Fruit fly (Drosophila melanogaster) whole organism, adult: Measurements from ENCODE around the gene Ak3.

Experiments
- CG11617 ChIP-seq: fragments of 200-800 bp; sonication (Bioruptor generic); optimal IDR thresholded peaks from 2 replicates; lab custom pipeline; 2017; ENCODE audit warnings: mild to moderate bottlenecking, missing biosample characterization, missing genetic modification reagents, missing genetic modification characterization
- CG12768 ChIP-seq: fragments of 200-800 bp; sonication (Bioruptor generic); optimal IDR thresholded peaks from 2 replicates; lab custom pipeline; 2017; ENCODE audit warnings: missing biosample characterization, missing genetic modification characterization, mild to moderate bottlenecking, moderate library complexity, missing genetic modification reagents
- CG14711 ChIP-seq: fragments of 200-800 bp; sonication (Bioruptor generic); optimal IDR thresholded peaks from 2 replicates; lab custom pipeline; 2018; ENCODE audit warnings: missing biosample characterization, mild to moderate bottlenecking, missing genetic modification characterization, moderate library complexity
- CG1620 ChIP-seq: fragments of 200-800 bp; sonication (Bioruptor generic); optimal IDR thresholded peaks from 2 replicates; lab custom pipeline; 2016; ENCODE audit warnings: missing biosample characterization, missing genetic modification characterization
- CG33017 ChIP-seq: fragments of 200-800 bp; sonication (Bioruptor generic); optimal IDR thresholded peaks from 2 replicates; lab custom pipeline; 2018; ENCODE audit warnings: missing biosample characterization, mild to moderate bottlenecking, missing genetic modification characterization, moderate library complexity
- CG5204 ChIP-seq: fragments of 200-800 bp; sonication (Bioruptor generic); optimal IDR thresholded peaks from 2 replicates; lab custom pipeline; 2016; ENCODE audit warnings: missing biosample characterization, missing genetic modification characterization
- CG7045 ChIP-seq: fragments of 200-800 bp; sonication (Bioruptor generic); optimal IDR thresholded peaks from 2 replicates; lab custom pipeline; 2017; ENCODE audit warnings: missing biosample characterization, mild to moderate bottlenecking, missing genetic modification characterization
- CG7101 ChIP-seq: fragments of 200-800 bp; sonication (Bioruptor generic); optimal IDR thresholded peaks from 2 replicates; lab custom pipeline; 2018; ENCODE audit warnings: missing biosample characterization, mild to moderate bottlenecking, missing genetic modification characterization, moderate library complexity
- Clk ChIP-seq: fragments of 200-800 bp; sonication (Bioruptor generic); optimal IDR thresholded peaks from 2 replicates; lab custom pipeline; 2017; ENCODE audit warnings: missing biosample characterization, missing genetic modification characterization
- Crg-1 ChIP-seq: fragments of 200-800 bp; sonication (Bioruptor generic); optimal IDR thresholded peaks from 2 replicates; lab custom pipeline; 2016; ENCODE audit warnings: missing biosample characterization, missing genetic modification characterization
- Hr96 ChIP-seq: fragments of 200-800 bp; sonication (Bioruptor generic); optimal IDR thresholded peaks from 2 replicates; lab custom pipeline; 2016; ENCODE audit warnings: missing biosample characterization, missing genetic modification characterization
- Mnt ChIP-seq: fragments of 200-800 bp; sonication (Bioruptor generic); optimal IDR thresholded peaks from 2 replicates; lab custom pipeline; 2016; ENCODE audit warnings: missing biosample characterization, mild to moderate bottlenecking, missing genetic modification characterization
- bab1 ChIP-seq: fragments of 200-800 bp; sonication (Bioruptor generic); optimal IDR thresholded peaks from 3 replicates; lab custom pipeline; 2019; ENCODE audit warnings: missing biosample characterization, mild to moderate bottlenecking, missing genetic modification characterization, moderate library complexity
- cic ChIP-seq: fragments of 200-800 bp; sonication (Bioruptor generic); optimal IDR thresholded peaks from 2 replicates; lab custom pipeline; 2017; ENCODE audit warnings: missing biosample characterization, mild to moderate bottlenecking, missing genetic modification characterization, moderate library complexity
- cnc ChIP-seq, 2 experiments: fragments of >200 bp; optimal IDR thresholded peaks; 2 replicates each; lab custom pipeline; 2017
- kay ChIP-seq: fragments of 200-800 bp; sonication (Bioruptor generic); peaks from one replicate; lab custom pipeline; 2016; ENCODE audit warnings: missing biosample characterization, missing genetic modification characterization, borderline replicate concordance
- ovo ChIP-seq: fragments of 200-800 bp; sonication (Bioruptor generic); optimal IDR thresholded peaks from 2 replicates; lab custom pipeline; 2016; ENCODE audit warnings: missing biosample characterization, missing genetic modification characterization
- pad ChIP-seq: fragments of 200-800 bp; sonication (Bioruptor generic); optimal IDR thresholded peaks from 3 replicates; lab custom pipeline; 2017; ENCODE audit warnings: missing biosample characterization, missing genetic modification characterization, mild to moderate bottlenecking, moderate library complexity, missing genetic modification reagents
- tj ChIP-seq: fragments of 200-800 bp; sonication (Bioruptor generic); optimal IDR thresholded peaks from 3 replicates; lab custom pipeline; 2017; ENCODE audit warnings: missing biosample characterization, mild to moderate bottlenecking, missing genetic modification characterization, moderate library complexity
- toe ChIP-seq: fragments of 200-800 bp; sonication (Bioruptor generic); optimal IDR thresholded peaks from 2 replicates; lab custom pipeline; 2016; ENCODE audit warnings: missing biosample characterization, missing genetic modification characterization

Gene Ak3

DNA sequence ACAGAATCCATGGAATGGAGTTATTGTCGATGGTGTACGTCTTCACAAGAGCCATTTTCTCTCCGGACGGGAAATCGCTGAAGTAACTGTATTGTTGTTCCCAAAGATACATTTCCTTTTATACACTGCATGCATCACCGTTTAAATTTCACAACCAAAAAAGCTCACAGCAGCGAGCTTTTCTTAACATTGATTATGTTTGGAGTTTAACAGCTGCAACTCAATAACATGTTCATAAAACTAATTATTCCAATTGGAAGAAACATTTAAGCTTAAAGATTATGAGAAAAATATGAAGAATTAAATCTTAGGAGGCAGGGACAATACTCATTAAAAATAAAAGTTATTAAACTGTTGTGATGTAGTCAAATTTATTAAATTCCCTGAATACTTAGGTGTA lies 10.2 kb downstream of the Ak3 start, which contains the start of gene CG14695:
TSS of gene CG14695 (minus strand) at position 101 of the 400 bp plus-strand sequence.
- TF ChIP-seq CG1620 (no peak), CG7101 (tag; lab: Kevin White, UChicago) (no peak), Mnt (GFP tag; lab: Kevin White, UChicago) (no peak), kay (GFP tag; lab: Kevin White, UChicago) (no peak), ovo (GFP tag; lab: Kevin White, UChicago) (no peak), cnc (optimal IDR thresholded peaks at IDR 0.05; lab: Kevin White, UChicago) (no peak), pad (GFP tag; lab: Kevin White, UChicago) (no peak), Crg-1 (GFP tag; lab: Kevin White, UChicago) (no peak)

DNA sequence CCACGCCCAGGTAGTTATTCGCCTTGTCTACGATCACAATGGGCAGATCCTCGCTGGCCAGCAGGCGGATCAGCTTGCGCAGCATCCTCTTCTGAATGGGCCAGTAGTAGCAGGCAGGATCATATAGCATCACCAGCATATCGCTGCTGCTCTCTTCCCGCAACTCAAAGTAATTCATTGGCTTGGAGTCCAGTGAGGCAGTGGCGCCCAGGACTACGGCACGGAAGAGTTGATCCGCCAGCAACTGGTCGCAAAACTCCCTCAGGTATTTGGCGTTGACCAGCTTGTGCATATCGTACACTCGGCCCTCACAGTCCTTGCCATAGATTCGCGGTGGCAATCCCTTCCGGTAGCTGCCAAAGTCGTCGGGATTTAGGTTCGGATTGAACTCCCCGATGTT lies 10.8 kb downstream of the Ak3 start:
- no peak for TF ChIP-seq CG5204 (GFP tag; lab: Kevin White, UChicago)
- no peak for TF ChIP-seq toe (GFP tag; lab: Kevin White, UChicago)
- TF ChIP-seq CG33017 (tag; lab: Kevin White, UChicago) = no peak
- no peak for TF ChIP-seq kay (GFP tag; lab: Kevin White, UChicago)
- TF ChIP-seq tj (GFP tag; lab: Kevin White, UChicago) = no peak
- TF ChIP-seq pad (GFP tag; lab: Kevin White, UChicago) = no peak
- no peak for TF ChIP-seq cic
- TF ChIP-seq CG14711 (tag; lab: Kevin White, UChicago) = no peak

DNA sequence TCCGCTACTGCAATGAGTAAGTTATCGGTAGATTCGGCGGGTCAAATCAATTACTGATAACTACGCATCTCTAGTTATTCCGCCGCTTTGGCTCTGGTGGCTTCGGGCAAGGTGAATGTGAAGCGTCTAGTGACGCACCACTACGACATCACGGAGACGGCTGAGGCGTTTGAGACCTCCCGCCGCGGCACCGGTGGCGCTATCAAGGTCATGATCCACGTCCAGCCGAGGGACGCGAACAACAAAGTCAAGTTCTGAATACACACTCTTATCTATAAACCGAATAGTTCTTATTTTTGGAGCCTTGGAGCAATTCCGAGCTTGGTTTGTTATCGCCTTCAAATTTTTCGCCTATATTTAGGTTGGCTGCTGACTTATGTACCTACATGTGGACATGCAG lies 11.6 kb downstream of the Ak3 start:
- TF ChIP-seq cic (no peak), CG5204 (GFP tag; lab: Kevin White, UChicago) (no peak), CG7045 (no peak), toe (GFP tag; lab: Kevin White, UChicago) (no peak), kay (GFP tag; lab: Kevin White, UChicago) (no peak), tj (GFP tag; lab: Kevin White, UChicago) (no peak), bab1 (GFP tag; lab: Kevin White, UChicago) (no peak), Hr96 (no peak)

DNA sequence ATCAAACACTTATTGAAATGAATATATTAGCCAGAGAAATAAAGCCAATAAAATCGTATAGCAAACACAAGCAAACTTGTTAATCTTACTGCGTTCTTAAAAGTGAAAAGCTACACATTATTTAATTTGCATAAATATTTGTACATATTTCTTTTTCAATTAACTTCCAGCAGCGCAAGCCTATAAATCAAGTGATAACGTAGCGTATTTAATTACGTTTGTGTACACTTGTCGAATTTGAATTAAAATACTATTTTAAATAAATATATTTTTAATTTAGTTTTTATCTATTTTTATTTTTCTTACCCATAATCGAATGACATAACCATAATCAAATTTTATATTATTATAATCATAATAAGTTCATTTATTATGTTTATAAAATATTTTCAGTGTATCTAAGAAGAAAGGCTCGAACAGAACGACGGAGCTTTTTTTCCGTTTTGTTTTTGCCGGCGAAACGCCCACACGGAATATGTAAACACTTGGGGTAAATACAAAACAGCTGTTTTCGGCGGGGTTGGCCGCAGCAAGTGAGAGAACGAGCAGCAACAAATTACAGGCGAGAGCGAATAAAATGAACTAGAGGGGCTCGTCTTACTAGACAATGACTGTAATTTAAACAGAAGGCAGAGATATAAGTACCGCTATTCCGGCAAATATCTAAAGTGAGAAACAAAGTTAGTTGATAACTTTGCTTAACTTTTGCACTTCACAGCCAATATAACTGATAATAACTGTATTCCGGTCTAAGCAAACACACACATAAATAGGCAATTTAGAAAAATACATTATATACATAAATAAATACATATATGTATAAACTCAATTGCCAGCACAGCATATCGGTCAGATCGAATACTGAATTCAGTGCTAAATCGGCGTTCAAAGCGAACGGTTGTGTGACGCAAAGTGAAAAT lies 13.6 kb downstream of the Ak3 start, which contains the start of gene Sodh2:
TSS of gene Sodh2 (plus strand) at position 870 of the 920 bp plus-strand sequence.
- TF ChIP-seq toe (GFP tag; lab: Kevin White, UChicago) (peak; percentile 62), pad (GFP tag; lab: Kevin White, UChicago) (peak; percentile 90), Hr96 (peak; percentile 33), bab1 (GFP tag; lab: Kevin White, UChicago) (peak; percentile 55), CG5204 (GFP tag; lab: Kevin White, UChicago) (no peak), kay (GFP tag; lab: Kevin White, UChicago) (peak; percentile 95), Mnt (GFP tag; lab: Kevin White, UChicago) (peak; percentile 61), CG7101 (tag; lab: Kevin White, UChicago) (peak; percentile 92), cic (peak; percentile 93), Crg-1 (GFP tag; lab: Kevin White, UChicago) (peak; percentile 69), ovo (GFP tag; lab: Kevin White, UChicago) (peak; percentile 82), CG33017 (tag; lab: Kevin White, UChicago) (peak; percentile 96), CG14711 (tag; lab: Kevin White, UChicago) (peak; percentile 91), tj (GFP tag; lab: Kevin White, UChicago) (peak; percentile 37), CG12768 (GFP tag; lab: Kevin White, UChicago) (peak; percentile 89), cnc (optimal IDR thresholded peaks at IDR 0.05; lab: Kevin White, UChicago) (no peak), CG11617 (peak; percentile 78), Clk (GFP tag; lab: Kevin White, UChicago) (peak; percentile 25), CG1620 (no peak), CG7045 (peak; percentile 86)

DNA sequence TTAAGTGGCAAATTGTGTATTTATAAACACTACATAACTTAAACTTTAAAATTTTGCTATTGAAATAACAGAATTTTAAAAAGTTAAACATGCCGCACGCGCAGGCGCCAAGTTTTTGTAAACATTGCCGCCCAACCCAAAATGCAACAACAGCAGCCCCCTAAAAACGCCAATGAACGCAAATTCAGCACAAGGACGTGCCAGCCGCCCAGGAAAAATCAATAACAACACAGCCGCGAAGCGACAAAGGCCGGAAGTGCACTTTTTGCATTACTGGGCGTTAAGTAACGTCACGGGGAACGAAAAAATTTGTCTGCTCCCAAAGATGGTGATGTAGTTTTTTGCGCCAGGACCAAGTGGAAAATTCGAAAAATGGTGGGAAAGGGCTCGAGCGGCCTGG lies 16.6 kb downstream of the Ak3 start, which contains the start of gene CG4596:
TSS of gene CG4596 (plus strand) at position 219 of the 400 bp plus-strand sequence.
- no peak for TF ChIP-seq tj (GFP tag; lab: Kevin White, UChicago)
- TF ChIP-seq pad (GFP tag; lab: Kevin White, UChicago) = no peak
- TF ChIP-seq Crg-1 (GFP tag; lab: Kevin White, UChicago) = no peak
- TF ChIP-seq bab1 (GFP tag; lab: Kevin White, UChicago) = no peak
- no peak for TF ChIP-seq CG14711 (tag; lab: Kevin White, UChicago)
- no peak for TF ChIP-seq Mnt (GFP tag; lab: Kevin White, UChicago)
- no peak for TF ChIP-seq CG5204 (GFP tag; lab: Kevin White, UChicago)
- no peak for TF ChIP-seq CG7045
- no peak for TF ChIP-seq CG1620
- TF ChIP-seq ovo (GFP tag; lab: Kevin White, UChicago) = no peak
- no peak for TF ChIP-seq toe (GFP tag; lab: Kevin White, UChicago)
- TF ChIP-seq cnc (optimal IDR thresholded peaks at IDR 0.05; lab: Kevin White, UChicago) = no peak
- no peak for TF ChIP-seq CG11617
- no peak for TF ChIP-seq kay (GFP tag; lab: Kevin White, UChicago)
- TF ChIP-seq CG33017 (tag; lab: Kevin White, UChicago) = no peak
- no peak for TF ChIP-seq Hr96
- TF ChIP-seq CG12768 (GFP tag; lab: Kevin White, UChicago) = no peak
- no peak for TF ChIP-seq cic
- no peak for TF ChIP-seq CG7101 (tag; lab: Kevin White, UChicago)
